Worm (Caenorhabditis elegans): ENCODE data around the gene cct-1.

Gene cct-1

DNA sequence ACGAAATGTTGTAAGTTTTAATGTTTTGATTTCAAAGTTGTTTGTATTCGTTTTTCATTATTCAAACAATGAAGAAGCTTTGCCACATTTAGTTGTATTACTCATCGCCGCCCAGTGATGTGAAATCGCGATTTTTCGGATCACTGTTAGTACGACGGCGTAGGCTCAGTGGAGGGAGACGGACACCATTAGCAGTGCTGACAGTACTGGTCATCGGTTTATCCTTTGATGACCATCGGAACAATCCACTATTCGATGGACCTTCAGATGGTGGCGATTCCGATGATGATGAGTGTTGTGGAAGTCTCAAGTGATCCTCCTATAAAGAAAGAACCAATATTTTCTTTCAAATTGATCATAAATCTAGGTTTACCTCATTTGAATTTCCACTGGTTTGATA, 2.3 kb downstream of the cct-1 start (continued):
- TF ChIP-seq snpc-4 (GFP tag; optimal IDR thresholded peaks at IDR 0.05) (no peak), snpc-4 (tag; optimal IDR thresholded peaks at IDR 0.05) (peak in 1 of 4 experiments; percentile 1), lin-26 (GFP tag; IDR thresholded peaks at IDR 0.05) (0 out of 2 replicates have a peak, but pooled peaks have one; percentile 29), rec-8 (tag; optimal IDR thresholded peaks at IDR 0.05) (no peak), ztf-3 (GFP tag; optimal IDR thresholded peaks at IDR 0.05) (no peak), cebp-1 (GFP tag; IDR thresholded peaks at IDR 0.05) (no peak), cebp-1 (tag; optimal IDR thresholded peaks at IDR 0.05) (no peak), tlf-1 (GFP tag; optimal IDR thresholded peaks at IDR 0.05) (peak; percentile 50), nfya-2 (GFP tag; IDR thresholded peaks at IDR 0.05) (no peak), ceh-27 (GFP tag; optimal IDR thresholded peaks at IDR 0.05) (no peak), Y53G8AR.9 (GFP tag; conservative IDR thresholded peaks at IDR 0.05) (peak; percentile 78), ztf-6 (GFP tag; IDR thresholded peaks at IDR 0.05) (no peak), lin-40 (tag; optimal IDR thresholded peaks at IDR 0.05) (no peak), F52B5.7 (tag; optimal IDR thresholded peaks at IDR 0.05) (no peak), pbrm-1 (GFP tag; IDR thresholded peaks at IDR 0.05) (no peak), Y79H2A.3 (GFP tag; conservative IDR thresholded peaks at IDR 0.05) (no peak), ekl-4 (GFP tag; IDR thresholded peaks at IDR 0.05) (0 out of 2 replicates have a peak, but pooled peaks have one; percentile 15), lin-54 (GFP tag; optimal IDR thresholded peaks at IDR 0.05) (no peak), hsf-1 (GFP tag; IDR thresholded peaks at IDR 0.05) (no peak), lir-1 (GFP tag; conservative IDR thresholded peaks at IDR 0.05) (no peak), atf-7 (tag; optimal IDR thresholded peaks at IDR 0.05) (no peak), mes-4 (tag; optimal IDR thresholded peaks at IDR 0.05) (peak; percentile 21), somi-1 (GFP tag; optimal IDR thresholded peaks at IDR 0.05) (no peak), mel-28 (tag; optimal IDR thresholded peaks at IDR 0.05; ENCODE audit: borderline replicate concordance) (no peak), egl-18 (GFP tag; IDR thresholded peaks at IDR 0.05) (no peak), F10E7.11 (tag; optimal IDR thresholded peaks at IDR 0.05) (no peak), ZK185.1 (tag; optimal IDR thresholded peaks at IDR 0.05; ENCODE audit: poor library complexity, severe bottlenecking) (peak; percentile 9), unc-62 (GFP tag; optimal IDR thresholded peaks at IDR 0.05) (no peak), repo-1 (tag; optimal IDR thresholded peaks at IDR 0.05) (no peak), nhr-27 (tag; optimal IDR thresholded peaks at IDR 0.05) (no peak), lsl-1 (GFP tag; optimal IDR thresholded peaks at IDR 0.05) (no peak), bed-1 (GFP tag; IDR thresholded peaks at IDR 0.05) (no peak), hlh-26 (GFP tag; conservative IDR thresholded peaks at IDR 0.05) (no peak), F33H1.4 (GFP tag; IDR thresholded peaks at IDR 0.05) (no peak), nfyb-1 (GFP tag; IDR thresholded peaks at IDR 0.05) (no peak), F49E8.2 (tag; optimal IDR thresholded peaks at IDR 0.05; ENCODE audit: insufficient read depth) (peak; percentile 21), let-607 (tag; optimal IDR thresholded peaks at IDR 0.05) (no peak), athp-1 (tag; optimal IDR thresholded peaks at IDR 0.05) (peak; percentile 74), madf-6 (GFP tag; IDR thresholded peaks at IDR 0.05) (peak; percentile 60)

DNA sequence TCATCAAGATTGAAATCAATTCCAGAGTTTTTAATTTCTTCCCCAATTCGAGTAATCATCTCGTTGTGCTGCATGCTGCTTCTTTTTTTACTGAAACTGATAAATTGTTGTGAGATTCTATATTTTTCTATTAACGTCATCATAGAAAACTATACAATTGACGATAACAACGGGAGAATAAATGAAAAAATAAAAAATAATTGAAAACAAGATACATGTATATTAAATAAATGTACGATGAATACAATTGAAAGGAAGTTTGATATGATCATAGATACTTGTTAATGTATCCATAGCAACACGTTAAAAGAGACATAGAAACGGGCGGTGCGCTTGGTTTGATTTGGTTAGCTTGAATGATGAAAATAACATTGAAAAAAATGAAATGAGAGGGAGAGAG, 5.2 kb downstream of the cct-1 start, which contains the start of gene T05C12.8:
T05C12.8 (minus strand) TSS at position 101 of the 400 bp plus-strand sequence.
- TF ChIP-seq dpl-1 (GFP tag; optimal IDR thresholded peaks at IDR 0.05) (no peak), ztf-22 (GFP tag; optimal IDR thresholded peaks at IDR 0.05) (no peak), mel-28 (tag; optimal IDR thresholded peaks at IDR 0.05; ENCODE audit: borderline replicate concordance) (no peak), lsl-1 (GFP tag; optimal IDR thresholded peaks at IDR 0.05) (no peak), lin-40 (tag; optimal IDR thresholded peaks at IDR 0.05) (no peak), somi-1 (GFP tag; optimal IDR thresholded peaks at IDR 0.05) (no peak), unc-62 (GFP tag; optimal IDR thresholded peaks at IDR 0.05) (no peak), hrde-1 (tag; optimal IDR thresholded peaks at IDR 0.05; ENCODE audit: borderline replicate concordance) (no peak), tbp1 (GFP tag; optimal IDR thresholded peaks at IDR 0.05) (no peak), hmg-1.2 (GFP tag; IDR thresholded peaks at IDR 0.05) (no peak), K11D2.4 (GFP tag; IDR thresholded peaks at IDR 0.05) (no peak), fkh-3 (tag; optimal IDR thresholded peaks at IDR 0.05) (no peak), bed-2 (GFP tag; IDR thresholded peaks at IDR 0.05) (no peak), nhr-120 (GFP tag; IDR thresholded peaks at IDR 0.05) (no peak), unc-130 (GFP tag; optimal IDR thresholded peaks at IDR 0.05) (no peak), rec-8 (tag; optimal IDR thresholded peaks at IDR 0.05) (no peak), snpc-4 (GFP tag; optimal IDR thresholded peaks at IDR 0.05) (no peak), snpc-4 (tag; optimal IDR thresholded peaks at IDR 0.05) (no peak), Y79H2A.3 (GFP tag; conservative IDR thresholded peaks at IDR 0.05) (no peak)

Data from whole organism, young adult.